Worm (Caenorhabditis elegans) whole organism, L1 larva: ENCODE results near the gene num-1.

ENCODE experiments used
- lin-39 ChIP-seq: fragments of 150-350 bp; optimal IDR thresholded peaks from 2 replicates; lab custom pipeline; 2014; ENCODE audit warnings: missing biosample characterization, missing genetic modification reagents, missing genetic modification characterization
- nhr-20 ChIP-seq: sonication (generic microtip); optimal IDR thresholded peaks from 2 replicates; lab custom pipeline; 2016; ENCODE audit warnings: mild to moderate bottlenecking, missing genetic modification characterization, missing compliant biosample characterization
- snu-23 ChIP-seq: sonication (generic microtip); optimal IDR thresholded peaks from 2 replicates; lab custom pipeline; 2016; ENCODE audit warnings: missing genetic modification characterization, missing compliant biosample characterization
- tbx-2 ChIP-seq: sonication (generic microtip); optimal IDR thresholded peaks from 2 replicates; lab custom pipeline; 2016; ENCODE audit warnings: missing genetic modification characterization, missing compliant biosample characterization

The num-1 gene

DNA sequence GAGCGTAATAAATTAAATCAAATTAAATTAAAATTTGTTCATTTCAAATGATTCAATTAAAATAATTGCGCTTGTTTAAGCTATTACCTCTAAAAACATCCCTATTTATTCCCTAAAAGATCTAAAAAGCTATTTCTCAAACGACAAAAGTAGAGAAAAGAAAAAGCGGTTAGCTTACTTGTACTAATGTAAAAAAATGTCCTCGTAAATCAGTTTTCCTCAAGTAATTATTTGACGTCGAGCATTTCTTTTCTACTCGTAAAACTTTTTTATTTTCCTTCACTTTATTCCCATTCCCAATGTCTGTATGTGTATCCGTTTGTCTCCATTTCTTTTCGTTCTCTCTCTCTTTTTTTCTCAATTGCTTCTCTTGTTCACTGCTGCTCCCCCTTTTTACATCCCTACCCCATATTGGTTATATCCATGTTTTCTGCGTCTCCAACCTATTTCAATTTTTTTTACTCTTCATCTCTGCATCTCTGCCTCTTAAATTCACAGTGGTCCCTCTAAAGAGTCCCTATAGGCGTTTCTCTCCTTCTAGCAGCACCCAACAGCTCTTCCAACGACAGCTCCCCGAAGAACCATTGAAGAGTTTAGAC, 49.6 kb downstream of the num-1 start, which contains the start of gene unc-80 (continued):
- TF ChIP-seq snu-23 = peak; percentile 56
- TF ChIP-seq tbx-2 (tag; lab: Kevin White, UChicago) = peak; percentile 56
- no peak for TF ChIP-seq nhr-20 (tag; lab: Kevin White, UChicago)
- no peak for TF ChIP-seq lin-39 (tag; lab: Kevin White, UChicago)
